Fruit fly (Drosophila melanogaster) whole organism, wandering third instar larva: ENCODE results near the gene CG16972.
"Not testable (repeated sequence)": the region's sequence is repeated elsewhere in the genome, so short reads cannot be mapped to it uniquely, and the experiment has no call there.

Experiments
- Abd-B ChIP-seq: fragments of >200 bp; optimal IDR thresholded peaks from 2 replicates; lab custom pipeline; 2017; ENCODE audit warnings: missing biosample characterization, missing genetic modification characterization
- Myc ChIP-seq: fragments of >200 bp; optimal IDR thresholded peaks from 2 replicates; lab custom pipeline; 2017
- OdsH ChIP-seq: fragments of 200-800 bp; sonication (Bioruptor generic); optimal IDR thresholded peaks from 2 replicates; lab custom pipeline; 2016; ENCODE audit warnings: missing biosample characterization, mild to moderate bottlenecking, missing genetic modification characterization
- Vsx2 ChIP-seq: fragments of 200-300, 225-300 bp; sonication (Bioruptor generic); optimal IDR thresholded peaks from 2 replicates; lab custom pipeline; 2018; ENCODE audit warnings: missing biosample characterization, missing genetic modification characterization; ENCODE audit not compliant: partially characterized antibody
- fru ChIP-seq: fragments of 200-800 bp; sonication (Bioruptor generic); optimal IDR thresholded peaks from 3 replicates; lab custom pipeline; 2016; ENCODE audit warnings: missing biosample characterization, mild to moderate bottlenecking, missing genetic modification characterization
- lola ChIP-seq: fragments of >200 bp; optimal IDR thresholded peaks from 2 replicates; lab custom pipeline; 2017; ENCODE audit warnings: missing biosample characterization, missing genetic modification characterization
- psq ChIP-seq: fragments of 200-800 bp; sonication (Bioruptor generic); optimal IDR thresholded peaks from 3 replicates; lab custom pipeline; 2017; ENCODE audit warnings: missing biosample characterization, mild to moderate bottlenecking, missing genetic modification characterization, moderate library complexity
- usp ChIP-seq: fragments of >200 bp; optimal IDR thresholded peaks from 2 replicates; lab custom pipeline; 2017; ENCODE audit warnings: missing biosample characterization, missing genetic modification characterization

DNA sequence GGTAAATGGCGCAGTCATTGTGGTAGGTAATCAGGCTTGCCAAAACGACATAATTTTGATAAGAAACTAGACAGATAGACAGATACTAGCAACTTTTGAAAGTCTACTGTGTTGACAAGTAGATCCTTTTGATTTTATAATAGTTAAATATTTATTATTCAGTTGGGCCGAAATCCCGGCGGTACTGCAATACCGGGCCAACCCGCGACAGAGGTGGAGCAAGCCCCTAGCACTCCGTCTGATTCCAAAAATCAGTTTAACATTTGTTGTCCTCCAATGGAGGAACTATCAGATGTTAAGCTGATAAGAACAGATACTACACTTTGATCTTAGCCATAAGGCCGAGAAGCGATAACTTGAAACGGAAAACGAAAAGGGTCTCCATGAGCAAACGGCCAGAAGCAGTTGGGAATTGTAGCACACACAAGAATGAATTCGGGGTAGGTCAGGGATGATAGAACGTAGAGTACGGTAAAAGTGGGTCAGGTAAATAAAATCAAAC lies 8.7 kb upstream of the CG16972 start, which contains the start of gene CG15482:
- not testable (repeated sequence) for TF ChIP-seq Abd-B; Myc (lab: Kevin White, UChicago); usp (GFP tag; lab: Kevin White, UChicago); OdsH; Vsx2 (GFP tag; lab: Kevin White, UChicago); psq (GFP tag; lab: Kevin White, UChicago); fru; lola (GFP tag; lab: Kevin White, UChicago)
